Worm (Caenorhabditis elegans): Measurements from ENCODE around the gene str-143.

- TF ChIP-seq pqm-1 (tag; optimal IDR thresholded peaks at IDR 0.05) (no peak), ceh-30 (tag; optimal IDR thresholded peaks at IDR 0.05) (no peak), pha-4 (tag; optimal IDR thresholded peaks at IDR 0.05) (no peak), unc-86 (tag; optimal IDR thresholded peaks at IDR 0.05) (no peak), pat-9 (tag; optimal IDR thresholded peaks at IDR 0.05) (no peak), unc-3 (GFP tag; conservative IDR thresholded peaks at IDR 0.05) (no peak), unc-3 (tag; optimal IDR thresholded peaks at IDR 0.05) (no peak), nhr-11 (tag; optimal IDR thresholded peaks at IDR 0.05) (no peak)
These were observed 15.4 kb downstream of the str-143 start, which contains the start of gene ZC513.2 for ce11 chrV:8054130-8054529.

All from whole organism, late embryonic.